Fruit fly (Drosophila melanogaster): ENCODE data around the gene B9d2.
A peak's percentile ranks its signal among the peaks of the same experiment; 100 is the strongest.

The B9d2 gene

DNA sequence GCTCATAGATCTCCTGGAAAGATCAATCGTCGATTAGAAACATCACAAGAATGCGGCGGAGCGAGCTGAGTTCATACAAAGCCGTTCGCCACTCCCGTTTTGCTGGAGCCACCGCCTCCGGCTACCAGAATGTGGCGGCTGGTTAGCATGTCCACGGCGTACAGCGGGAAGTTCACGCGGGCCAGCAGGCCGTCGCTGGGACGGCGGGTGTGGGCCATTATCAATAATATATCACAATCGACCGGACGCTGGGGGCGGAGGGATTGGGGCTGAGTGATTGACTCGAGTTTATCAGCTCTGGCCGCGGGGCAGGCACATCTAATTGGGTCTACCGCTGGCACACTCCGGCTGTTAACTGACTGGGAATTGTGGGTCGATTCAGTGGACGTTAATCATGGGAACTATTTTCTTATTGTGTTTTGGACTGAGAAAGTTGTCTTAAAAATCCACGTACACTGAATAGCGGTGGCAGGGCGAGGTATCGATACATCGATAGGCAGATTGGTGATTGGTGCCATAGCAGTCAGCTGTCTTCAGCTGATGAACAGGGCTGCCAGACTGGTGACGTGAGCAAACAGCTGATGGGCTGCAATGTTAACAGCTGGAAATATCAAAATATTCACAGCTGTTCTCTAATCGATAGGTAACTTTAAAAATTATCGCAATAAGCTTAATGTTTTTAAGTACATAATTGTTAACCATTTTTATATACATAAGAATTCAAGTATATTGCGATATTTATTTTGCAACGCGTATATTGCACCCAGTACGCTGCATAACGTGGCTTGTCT, 31.8 kb downstream of the B9d2 start, which contains the start of gene CG9175 (continued):
- TF ChIP-seq tup (GFP tag; optimal IDR thresholded peaks at IDR 0.05) = no peak
- TF ChIP-seq insv (GFP tag; optimal IDR thresholded peaks at IDR 0.05) = peak in 1 of 2 experiments; percentile 31
- TF ChIP-seq zen2 (GFP tag; IDR thresholded peaks at IDR 0.05; ENCODE audit: partially characterized antibody) = peak; percentile 95
- TF ChIP-seq lola (GFP tag; optimal IDR thresholded peaks at IDR 0.05) = no peak
- TF ChIP-seq MESR4 (GFP tag; optimal IDR thresholded peaks at IDR 0.05) = peak; percentile 98
- no peak for TF ChIP-seq gce (GFP tag; IDR thresholded peaks at IDR 0.05)
- TF ChIP-seq CG12155 (GFP tag; optimal IDR thresholded peaks at IDR 0.05) = peak; percentile 33
- TF ChIP-seq trem (tag; optimal IDR thresholded peaks at IDR 0.05) = peak; percentile 86
- TF ChIP-seq z (GFP tag; IDR thresholded peaks at IDR 0.05) = no peak
- TF ChIP-seq CG4328 (GFP tag; optimal IDR thresholded peaks at IDR 0.05) = peak; percentile 4
- TF ChIP-seq pum (GFP tag; optimal IDR thresholded peaks at IDR 0.05) = no peak
- no peak for TF ChIP-seq nom (GFP tag; optimal IDR thresholded peaks at IDR 0.05)
- no peak for TF ChIP-seq al (GFP tag; IDR thresholded peaks at IDR 0.05)
- no peak for TF ChIP-seq CG15011 (GFP tag; optimal IDR thresholded peaks at IDR 0.05)
- peak; percentile 100 for TF ChIP-seq Dref (GFP tag; IDR thresholded peaks at IDR 0.05)
- peak; percentile 93 for TF ChIP-seq CG7963 (GFP tag; IDR thresholded peaks at IDR 0.05; ENCODE audit: partially characterized antibody)
- peak; percentile 35 for TF ChIP-seq pfk (GFP tag; optimal IDR thresholded peaks at IDR 0.05)
- no peak for TF ChIP-seq Abd-B (GFP tag; optimal IDR thresholded peaks at IDR 0.05)
- no peak for TF ChIP-seq CG10979 (tag; optimal IDR thresholded peaks at IDR 0.05)
- no peak for TF ChIP-seq CG31224 (GFP tag; IDR thresholded peaks at IDR 0.05)
- peak; percentile 39 for TF ChIP-seq tx (GFP tag; optimal IDR thresholded peaks at IDR 0.05)
- TF ChIP-seq CG9727 (GFP tag; optimal IDR thresholded peaks at IDR 0.05) = peak; percentile 38
- TF ChIP-seq CG7786 (GFP tag; optimal IDR thresholded peaks at IDR 0.05) = no peak
- TF ChIP-seq CG14441 (GFP tag; IDR thresholded peaks at IDR 0.05) = no peak
- peak in 1 of 3 experiments; percentile 81 for TF ChIP-seq Stat92E (GFP tag; optimal IDR thresholded peaks at IDR 0.05)
- no peak for TF ChIP-seq kah (GFP tag; optimal IDR thresholded peaks at IDR 0.05)
- no peak for TF ChIP-seq ase (GFP tag; IDR thresholded peaks at IDR 0.05)
- TF ChIP-seq Atf-2 (GFP tag; optimal IDR thresholded peaks at IDR 0.05) = peak; percentile 7
- no peak for TF ChIP-seq CG12299 (tag; optimal IDR thresholded peaks at IDR 0.05)
- no peak for TF ChIP-seq CG9876 (GFP tag; optimal IDR thresholded peaks at IDR 0.05)
- TF ChIP-seq Taf1 (GFP tag; IDR thresholded peaks at IDR 0.05) = no peak
- TF ChIP-seq luna (GFP tag; optimal IDR thresholded peaks at IDR 0.05) = peak; percentile 5
- no peak for TF ChIP-seq CG30431 (GFP tag; optimal IDR thresholded peaks at IDR 0.05)
- peak; percentile 29 for TF ChIP-seq Deaf1 (tag; optimal IDR thresholded peaks at IDR 0.05)
- TF ChIP-seq tio (GFP tag; optimal IDR thresholded peaks at IDR 0.05) = no peak
- TF ChIP-seq gfzf (GFP tag; optimal IDR thresholded peaks at IDR 0.05) = peak; percentile 41
- no peak for TF ChIP-seq Mrtf (GFP tag; IDR thresholded peaks at IDR 0.05)
- TF ChIP-seq CG11093 (GFP tag; IDR thresholded peaks at IDR 0.05) = no peak
- no peak for TF ChIP-seq bowl (GFP tag; IDR thresholded peaks at IDR 0.05)
- TF ChIP-seq CG9817 (tag; optimal IDR thresholded peaks at IDR 0.05) = peak; percentile 46
- no peak for TF ChIP-seq Oli (tag; optimal IDR thresholded peaks at IDR 0.05)
- no peak for TF ChIP-seq Rx (GFP tag; IDR thresholded peaks at IDR 0.05)
- no peak for TF ChIP-seq dimm (GFP tag; IDR thresholded peaks at IDR 0.05)
- TF ChIP-seq CG11723 (GFP tag; optimal IDR thresholded peaks at IDR 0.05) = no peak
- peak; percentile 83 for TF ChIP-seq gro (GFP tag; optimal IDR thresholded peaks at IDR 0.05)
- no peak for TF ChIP-seq CG4820 (GFP tag; optimal IDR thresholded peaks at IDR 0.05)
- TF ChIP-seq CG1647 (GFP tag; optimal IDR thresholded peaks at IDR 0.05) = peak; percentile 13
- no peak for TF ChIP-seq CG7745 (tag; optimal IDR thresholded peaks at IDR 0.05)
- TF ChIP-seq CG15696 (tag; optimal IDR thresholded peaks at IDR 0.05) = peak; percentile 3

All from whole organism, embryonic.